Fruit fly (Drosophila melanogaster): ENCODE measurements around the gene dsx.

Gene dsx

DNA sequence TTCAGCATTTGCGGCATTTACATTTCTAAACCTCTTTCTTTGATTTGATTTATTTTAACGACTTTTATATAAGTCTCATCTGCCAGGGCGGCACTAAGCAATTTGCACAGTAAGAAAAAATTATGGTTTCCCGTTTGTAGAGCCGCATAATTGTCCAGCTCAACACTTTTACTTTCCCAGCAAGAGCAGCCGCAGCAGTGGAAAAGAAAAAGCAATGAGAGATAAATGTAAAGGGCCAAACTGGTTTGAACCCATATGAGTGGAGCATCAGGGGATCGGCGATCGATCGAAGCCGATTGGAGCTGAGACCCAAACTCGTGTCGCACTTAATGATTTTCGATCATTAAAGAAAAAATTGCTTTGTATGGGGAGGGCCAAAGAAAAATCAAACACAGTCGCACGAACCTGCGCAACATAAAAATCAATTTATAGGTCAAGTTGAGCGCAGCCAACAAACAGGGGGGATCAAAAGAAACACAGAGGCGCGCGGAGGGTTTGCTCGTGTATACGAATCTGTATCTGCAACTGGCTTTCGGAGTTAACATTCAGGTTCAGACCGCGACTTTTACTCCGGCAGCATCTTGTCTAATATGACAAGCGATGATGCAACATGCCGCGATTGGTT, 23.7 kb upstream of the dsx start:
- TF ChIP-seq CG33017 (tag; optimal IDR thresholded peaks at IDR 0.05) (no peak), kay (GFP tag; ENCODE audit: borderline replicate concordance) (no peak), CG12768 (GFP tag; optimal IDR thresholded peaks at IDR 0.05) (no peak), ovo (GFP tag; optimal IDR thresholded peaks at IDR 0.05) (no peak), tj (GFP tag; optimal IDR thresholded peaks at IDR 0.05) (no peak), CG1620 (GFP tag; optimal IDR thresholded peaks at IDR 0.05) (no peak), cic (GFP tag; optimal IDR thresholded peaks at IDR 0.05) (no peak), CG7045 (GFP tag; optimal IDR thresholded peaks at IDR 0.05) (no peak), Hr96 (GFP tag; optimal IDR thresholded peaks at IDR 0.05) (no peak), toe (GFP tag; optimal IDR thresholded peaks at IDR 0.05) (no peak), pad (GFP tag; optimal IDR thresholded peaks at IDR 0.05) (no peak), CG14711 (tag; optimal IDR thresholded peaks at IDR 0.05) (no peak)

DNA sequence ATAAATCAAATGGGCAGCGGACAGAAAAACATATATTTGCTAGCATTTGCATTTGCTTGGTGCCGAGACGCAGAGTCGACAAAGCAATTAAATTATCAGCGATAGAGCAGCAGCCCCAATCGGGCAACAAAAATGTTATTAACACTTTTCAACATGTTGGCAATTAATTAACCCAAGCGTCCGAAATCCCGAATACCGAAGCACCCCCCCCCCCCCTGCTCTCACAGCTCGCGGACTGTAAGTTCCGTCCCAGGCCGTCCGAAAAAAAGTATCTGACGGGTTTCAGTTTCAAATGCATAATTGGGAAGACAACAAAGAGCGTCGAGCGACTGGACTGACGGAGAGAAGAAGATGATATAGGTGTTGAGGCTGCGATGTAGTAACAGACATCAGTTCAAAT, 23.0 kb upstream of the dsx start:
- TF ChIP-seq Crg-1 (GFP tag; optimal IDR thresholded peaks at IDR 0.05): no peak

DNA sequence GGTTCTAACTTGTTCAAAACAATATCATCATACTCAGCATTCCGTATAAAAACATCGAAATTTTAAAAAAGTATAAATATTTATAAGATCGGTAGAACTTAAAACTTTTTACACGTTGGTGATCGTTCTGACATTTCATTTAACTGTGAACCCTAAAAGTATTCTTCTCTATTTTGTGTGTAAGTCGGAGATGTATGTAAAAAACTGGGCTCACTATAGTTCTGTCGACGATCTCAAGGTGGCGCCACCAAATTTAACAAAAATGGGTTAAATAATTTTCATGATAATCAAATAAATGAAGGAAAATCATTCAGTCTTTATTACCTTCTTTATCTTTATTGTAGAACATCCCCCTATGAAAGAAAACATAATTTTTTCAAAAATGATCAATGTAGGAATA, 14.2 kb upstream of the dsx start:
- TF ChIP-seq cic (GFP tag; optimal IDR thresholded peaks at IDR 0.05): no peak
- TF ChIP-seq bab1 (GFP tag; optimal IDR thresholded peaks at IDR 0.05): peak; percentile 52
- no peak for TF ChIP-seq tj (GFP tag; optimal IDR thresholded peaks at IDR 0.05)

DNA sequence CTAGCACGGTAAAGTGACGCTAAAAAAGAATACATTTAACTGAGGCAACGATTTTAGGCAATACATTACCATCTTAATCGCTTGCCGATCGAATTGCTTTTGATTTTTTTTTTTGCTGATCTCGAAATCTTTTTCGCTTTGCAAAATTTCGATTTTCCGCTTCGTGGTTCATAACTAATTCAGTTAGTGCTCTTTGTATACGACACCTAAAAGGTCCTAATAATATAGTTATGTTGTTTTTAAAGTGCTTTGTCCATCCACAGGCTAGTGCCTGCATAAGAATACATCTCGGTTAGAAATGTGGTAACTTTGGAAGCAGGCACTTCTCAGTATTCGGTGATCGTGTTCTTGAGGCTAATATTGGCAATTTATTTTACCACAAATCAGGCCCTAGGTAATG, 13.0 kb upstream of the dsx start, which contains the start of gene Sfp84E:
TSS of gene Sfp84E (minus strand) at position 101 of the 400 bp plus-strand sequence.
- TF ChIP-seq CG7045 (GFP tag; optimal IDR thresholded peaks at IDR 0.05): no peak
- no peak for TF ChIP-seq bab1 (GFP tag; optimal IDR thresholded peaks at IDR 0.05)
- TF ChIP-seq Crg-1 (GFP tag; optimal IDR thresholded peaks at IDR 0.05): no peak
- TF ChIP-seq pad (GFP tag; optimal IDR thresholded peaks at IDR 0.05): no peak
- TF ChIP-seq Mnt (GFP tag; optimal IDR thresholded peaks at IDR 0.05): no peak
- TF ChIP-seq Hr96 (GFP tag; optimal IDR thresholded peaks at IDR 0.05): no peak
- no peak for TF ChIP-seq kay (GFP tag; ENCODE audit: borderline replicate concordance)
- TF ChIP-seq CG14711 (tag; optimal IDR thresholded peaks at IDR 0.05): no peak
- TF ChIP-seq cic (GFP tag; optimal IDR thresholded peaks at IDR 0.05): no peak
- TF ChIP-seq CG7101 (tag; optimal IDR thresholded peaks at IDR 0.05): no peak
- no peak for TF ChIP-seq Clk (GFP tag; optimal IDR thresholded peaks at IDR 0.05)

DNA sequence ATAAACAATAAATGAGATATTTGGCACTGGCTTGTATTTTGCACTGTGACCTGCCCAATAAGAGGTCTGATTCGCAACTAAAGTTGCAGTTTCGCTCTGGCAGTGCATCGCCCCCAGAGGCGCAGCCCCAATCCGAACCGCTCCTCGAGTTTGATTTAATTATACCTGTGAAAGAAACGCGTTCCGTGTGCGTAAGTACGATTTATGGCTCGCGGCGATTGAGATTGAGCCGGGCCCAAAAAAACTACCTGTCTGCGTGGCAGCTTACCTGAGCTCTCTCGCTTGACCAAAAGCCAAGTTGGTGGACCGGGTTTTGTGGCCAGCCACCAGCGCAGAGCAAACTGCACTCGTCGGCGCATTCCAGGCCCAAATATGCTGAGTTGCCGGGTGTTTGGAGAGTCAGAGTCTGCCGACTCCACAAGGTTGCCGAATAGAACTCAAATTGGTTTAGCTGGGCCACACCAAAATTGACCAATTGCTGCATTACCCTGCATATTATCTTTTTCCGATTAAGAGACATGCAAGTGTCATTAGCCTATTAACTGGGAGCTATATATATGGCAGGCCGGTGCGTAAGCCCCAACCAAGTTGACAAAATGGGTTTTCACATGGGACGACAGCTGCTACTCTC, 11.3 kb upstream of the dsx start, which contains the start of the genes CD98hc and Os-C:
TSS of gene CD98hc (minus strand) at position 50 of the 631 bp plus-strand sequence.
TSS of gene Os-C (plus strand) at position 581 of the 631 bp plus-strand sequence.
- no peak for TF ChIP-seq kay (GFP tag; ENCODE audit: borderline replicate concordance)
- no peak for TF ChIP-seq Hr96 (GFP tag; optimal IDR thresholded peaks at IDR 0.05)
- peak; percentile 95 for TF ChIP-seq tj (GFP tag; optimal IDR thresholded peaks at IDR 0.05)
- TF ChIP-seq Crg-1 (GFP tag; optimal IDR thresholded peaks at IDR 0.05): no peak
- no peak for TF ChIP-seq pad (GFP tag; optimal IDR thresholded peaks at IDR 0.05)
- TF ChIP-seq CG12768 (GFP tag; optimal IDR thresholded peaks at IDR 0.05): no peak
- no peak for TF ChIP-seq CG11617 (GFP tag; optimal IDR thresholded peaks at IDR 0.05)

DNA sequence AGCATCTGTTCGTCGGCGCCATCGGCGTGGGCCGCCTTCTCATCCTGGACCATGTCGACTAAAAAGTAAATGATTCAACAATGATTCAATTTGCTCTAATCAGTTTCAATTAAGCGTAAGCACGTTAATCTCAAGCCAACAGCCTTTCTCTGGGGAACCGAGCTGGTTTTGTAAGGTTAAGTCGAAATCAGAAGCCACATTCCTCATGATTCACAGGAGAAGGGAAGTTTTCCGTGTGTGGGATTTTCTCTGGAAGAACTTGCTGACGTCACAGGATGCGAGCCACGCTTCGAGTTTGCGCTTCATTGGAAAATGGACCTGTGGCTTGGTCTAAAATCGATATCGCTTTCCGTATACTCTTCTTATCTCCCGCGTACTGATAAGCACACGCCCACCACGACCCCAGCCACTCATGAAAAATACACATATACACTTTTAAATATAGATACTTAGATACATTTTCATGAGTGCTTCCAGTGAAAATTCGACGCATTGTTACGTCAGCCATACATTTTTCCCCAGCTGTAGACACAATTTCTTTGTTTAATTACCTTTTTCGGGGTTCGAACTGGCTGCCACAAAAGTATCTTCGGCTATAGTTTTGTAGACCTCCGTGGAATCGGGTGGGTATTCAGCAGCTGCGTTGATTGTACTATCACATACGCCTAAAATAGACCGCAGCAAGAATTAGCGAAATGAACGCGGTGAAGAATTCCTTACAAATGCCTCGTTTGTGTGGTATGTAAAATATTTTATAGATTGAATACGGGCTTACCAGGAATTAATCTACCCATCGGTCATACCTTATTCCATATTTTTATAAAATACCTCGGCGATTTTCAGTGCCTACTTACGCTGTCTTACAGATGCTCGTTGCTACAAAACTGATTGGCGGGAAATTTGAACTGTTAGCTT, 10.1 kb upstream of the dsx start:
- TF ChIP-seq CG7045 (GFP tag; optimal IDR thresholded peaks at IDR 0.05) (peak; percentile 2), CG5204 (GFP tag; optimal IDR thresholded peaks at IDR 0.05) (no peak), CG7101 (tag; optimal IDR thresholded peaks at IDR 0.05) (peak; percentile 35), pad (GFP tag; optimal IDR thresholded peaks at IDR 0.05) (peak; percentile 6), toe (GFP tag; optimal IDR thresholded peaks at IDR 0.05) (no peak), CG11617 (GFP tag; optimal IDR thresholded peaks at IDR 0.05) (peak; percentile 21), cic (GFP tag; optimal IDR thresholded peaks at IDR 0.05) (peak; percentile 68), Hr96 (GFP tag; optimal IDR thresholded peaks at IDR 0.05) (no peak), CG33017 (tag; optimal IDR thresholded peaks at IDR 0.05) (peak; percentile 55), Mnt (GFP tag; optimal IDR thresholded peaks at IDR 0.05) (peak; percentile 62), CG12768 (GFP tag; optimal IDR thresholded peaks at IDR 0.05) (no peak), Clk (GFP tag; optimal IDR thresholded peaks at IDR 0.05) (no peak), CG1620 (GFP tag; optimal IDR thresholded peaks at IDR 0.05) (peak; percentile 52), bab1 (GFP tag; optimal IDR thresholded peaks at IDR 0.05) (peak; percentile 48), kay (GFP tag; ENCODE audit: borderline replicate concordance) (peak; percentile 84), CG14711 (tag; optimal IDR thresholded peaks at IDR 0.05) (no peak), Crg-1 (GFP tag; optimal IDR thresholded peaks at IDR 0.05) (peak; percentile 1), tj (GFP tag; optimal IDR thresholded peaks at IDR 0.05) (no peak), ovo (GFP tag; optimal IDR thresholded peaks at IDR 0.05) (no peak), cnc (optimal IDR thresholded peaks at IDR 0.05) (no peak)
